Worm (Caenorhabditis elegans) whole organism, L3 larva: ENCODE results near the gene C17C3.9.

Experiments
- R02D3.7 ChIP-seq: fragments of 150-350 bp; optimal IDR thresholded peaks from 2 replicates; lab custom pipeline; 2014; ENCODE audit warnings: missing biosample characterization, missing genetic modification characterization
- ZK546.5 ChIP-seq: sonication (generic microtip); optimal IDR thresholded peaks from 2 replicates; lab custom pipeline; 2017; ENCODE audit warnings: missing biosample characterization, missing genetic modification characterization
- aly-2 ChIP-seq: fragments of 150-350 bp; optimal IDR thresholded peaks from 2 replicates; lab custom pipeline; 2014; ENCODE audit warnings: missing biosample characterization, missing genetic modification characterization
- ama-1 ChIP-seq: fragments of 150-350 bp; optimal IDR thresholded peaks from 2 replicates; lab custom pipeline; 2018
- ceh-16 ChIP-seq: sonication (generic microtip); optimal IDR thresholded peaks from 2 replicates; lab custom pipeline; 2017; ENCODE audit warnings: missing biosample characterization, missing genetic modification characterization
- ceh-28 ChIP-seq: fragments of 150-350 bp; optimal IDR thresholded peaks from 2 replicates; lab custom pipeline; 2014; ENCODE audit warnings: missing biosample characterization, missing genetic modification reagents, missing genetic modification characterization
- ceh-82 ChIP-seq: fragments of 150-350 bp; optimal IDR thresholded peaks from 2 replicates; lab custom pipeline; 2014; ENCODE audit warnings: missing biosample characterization, missing genetic modification characterization
- ceh-9 ChIP-seq: sonication (generic microtip); optimal IDR thresholded peaks from 2 replicates; lab custom pipeline; 2018; ENCODE audit warnings: missing biosample characterization, missing genetic modification characterization
- daf-12 ChIP-seq: fragments of 150-350 bp; optimal IDR thresholded peaks from 2 replicates; lab custom pipeline; 2014; ENCODE audit warnings: missing biosample characterization, missing genetic modification reagents, missing genetic modification characterization
- egl-27 ChIP-seq: sonication (generic microtip); optimal IDR thresholded peaks from 4 replicates; lab custom pipeline; 2017; ENCODE audit warnings: missing biosample characterization, missing genetic modification reagents, missing genetic modification characterization
- egl-5 ChIP-seq: fragments of 150-350 bp; optimal IDR thresholded peaks from 2 replicates; lab custom pipeline; 2017; ENCODE audit warnings: missing biosample characterization, missing genetic modification reagents, missing genetic modification characterization, inconsistent platforms
- elt-1 ChIP-seq: fragments of 150-350 bp; optimal IDR thresholded peaks from 2 replicates; lab custom pipeline; 2014; ENCODE audit warnings: missing biosample characterization, missing genetic modification characterization
- elt-2 ChIP-seq: sonication (generic microtip); optimal IDR thresholded peaks from 2 replicates; lab custom pipeline; 2016; ENCODE audit warnings: missing genetic modification reagents, mild to moderate bottlenecking, missing genetic modification characterization, missing compliant biosample characterization
- elt-3 ChIP-seq, 3 experiments: fragments of 150-350 bp in 1 of 3; sonication (generic microtip) in 2 of 3; optimal IDR thresholded peaks; 2 replicates in 2 of 3; 4 replicates in 1 of 3; lab custom pipeline; 2014 to 2017; ENCODE audit warnings: missing biosample characterization in 3 of 3, missing genetic modification characterization in 3 of 3
- eor-1 ChIP-seq, 2 experiments: fragments of 150-350 bp; optimal IDR thresholded peaks; 2 replicates each; lab custom pipeline; 2014 to 2018; ENCODE audit warnings: missing biosample characterization in 2 of 2, missing genetic modification characterization in 2 of 2
- fkh-10 ChIP-seq: sonication (generic microtip); optimal IDR thresholded peaks from 2 replicates; lab custom pipeline; 2017; ENCODE audit warnings: missing biosample characterization, missing genetic modification reagents, missing genetic modification characterization
- fkh-2 ChIP-seq: fragments of 150-350 bp; optimal IDR thresholded peaks from 2 replicates; lab custom pipeline; 2014; ENCODE audit warnings: missing biosample characterization, missing genetic modification reagents, missing genetic modification characterization
- fos-1 ChIP-seq: fragments of 150-350 bp; optimal IDR thresholded peaks from 2 replicates; lab custom pipeline; 2014; ENCODE audit warnings: missing biosample characterization, missing genetic modification characterization
- hmg-11 ChIP-seq: sonication (generic microtip); optimal IDR thresholded peaks from 2 replicates; lab custom pipeline; 2016; ENCODE audit warnings: missing genetic modification characterization, missing compliant biosample characterization
- jun-1 ChIP-seq: fragments of 150-350 bp; optimal IDR thresholded peaks from 2 replicates; lab custom pipeline; 2014; ENCODE audit warnings: missing biosample characterization, missing genetic modification reagents, missing genetic modification characterization
- lin-15B ChIP-seq: fragments of 150-350 bp; optimal IDR thresholded peaks from 2 replicates; lab custom pipeline; 2014; ENCODE audit warnings: missing biosample characterization, missing genetic modification characterization
- lin-39 ChIP-seq: fragments of 150-350 bp; optimal IDR thresholded peaks from 2 replicates; lab custom pipeline; 2018; ENCODE audit warnings: missing biosample characterization, missing genetic modification reagents, missing genetic modification characterization
- lsy-12 ChIP-seq: sonication (generic microtip); optimal IDR thresholded peaks from 2 replicates; lab custom pipeline; 2016; ENCODE audit warnings: mild to moderate bottlenecking, missing genetic modification characterization, missing compliant biosample characterization
- mdl-1 ChIP-seq: fragments of 150-350 bp; optimal IDR thresholded peaks from 2 replicates; lab custom pipeline; 2014; ENCODE audit warnings: missing biosample characterization, missing genetic modification characterization
- mml-1 ChIP-seq: fragments of 150-350 bp; sonication (generic microtip); optimal IDR thresholded peaks from 3 replicates; lab custom pipeline; 2014; ENCODE audit warnings: missing biosample characterization, missing genetic modification characterization
- nfya-1 ChIP-seq: sonication (generic microtip); optimal IDR thresholded peaks from 2 replicates; lab custom pipeline; 2017; ENCODE audit warnings: missing genetic modification characterization, mild to moderate bottlenecking, missing compliant biosample characterization, antibody characterized with exemption, moderate library complexity; ENCODE audit not compliant: insufficient read depth
- nhr-11 ChIP-seq: fragments of 150-350 bp; optimal IDR thresholded peaks from 2 replicates; lab custom pipeline; 2014; ENCODE audit warnings: missing biosample characterization, missing genetic modification characterization
- nhr-12 ChIP-seq: fragments of 150-350 bp; optimal IDR thresholded peaks from 2 replicates; lab custom pipeline; 2014; ENCODE audit warnings: missing biosample characterization, missing genetic modification characterization
- nhr-23 ChIP-seq: fragments of 150-350 bp; optimal IDR thresholded peaks from 2 replicates; lab custom pipeline; 2014; ENCODE audit warnings: missing biosample characterization, missing genetic modification reagents, missing genetic modification characterization
- nhr-237 ChIP-seq: fragments of 150-350 bp; optimal IDR thresholded peaks from 2 replicates; lab custom pipeline; 2014; ENCODE audit warnings: missing biosample characterization, missing genetic modification characterization
- nhr-25 ChIP-seq: sonication (generic microtip); optimal IDR thresholded peaks from 2 replicates; lab custom pipeline; 2017; ENCODE audit warnings: missing biosample characterization, missing genetic modification characterization
- nhr-28 ChIP-seq: fragments of 150-350 bp; optimal IDR thresholded peaks from 2 replicates; lab custom pipeline; 2014; ENCODE audit warnings: missing biosample characterization, missing genetic modification characterization
- nhr-43 ChIP-seq: sonication (generic microtip); optimal IDR thresholded peaks from 2 replicates; lab custom pipeline; 2016; ENCODE audit warnings: mild to moderate bottlenecking, missing genetic modification characterization, missing compliant biosample characterization; ENCODE audit not compliant: poor library complexity, severe bottlenecking
- nhr-67 ChIP-seq: fragments of 150-350 bp; optimal IDR thresholded peaks from 2 replicates; lab custom pipeline; 2014; ENCODE audit warnings: missing biosample characterization, missing genetic modification characterization
- nhr-76 ChIP-seq: fragments of 150-350 bp; sonication (generic microtip); optimal IDR thresholded peaks from 5 replicates; lab custom pipeline; 2014; ENCODE audit warnings: missing biosample characterization, missing genetic modification characterization
- nhr-77 ChIP-seq: fragments of 150-350 bp; optimal IDR thresholded peaks from 2 replicates; lab custom pipeline; 2014; ENCODE audit warnings: missing biosample characterization, missing genetic modification characterization
- pha-4 ChIP-seq: fragments of 150-350 bp; optimal IDR thresholded peaks from 2 replicates; lab custom pipeline; 2014; ENCODE audit warnings: missing biosample characterization, missing genetic modification reagents, missing genetic modification characterization
- pqm-1 ChIP-seq: fragments of 150-350 bp; optimal IDR thresholded peaks from 2 replicates; lab custom pipeline; 2017; ENCODE audit warnings: missing biosample characterization, missing genetic modification characterization, inconsistent platforms
- sea-2 ChIP-seq: fragments of 150-350 bp; sonication (generic microtip); optimal IDR thresholded peaks from 4 replicates; lab custom pipeline; 2014; ENCODE audit warnings: missing biosample characterization, missing genetic modification reagents, missing genetic modification characterization
- skn-1 ChIP-seq: fragments of 150-350 bp; optimal IDR thresholded peaks from 2 replicates; lab custom pipeline; 2014; ENCODE audit warnings: missing biosample characterization, missing genetic modification characterization
- snpc-4 ChIP-seq: fragments of 150-350 bp; optimal IDR thresholded peaks from 2 replicates; lab custom pipeline; 2014; ENCODE audit warnings: missing biosample characterization, missing genetic modification characterization
- tbx-2 ChIP-seq: sonication (generic microtip); optimal IDR thresholded peaks from 2 replicates; lab custom pipeline; 2016; ENCODE audit warnings: mild to moderate bottlenecking, missing genetic modification characterization, missing compliant biosample characterization
- unc-39 ChIP-seq: sonication (generic microtip); optimal IDR thresholded peaks from 4 replicates; lab custom pipeline; 2017; ENCODE audit warnings: missing biosample characterization, missing genetic modification characterization
- unc-62 ChIP-seq: fragments of 150-350 bp; sonication (generic microtip); optimal IDR thresholded peaks from 4 replicates; lab custom pipeline; 2014; ENCODE audit warnings: missing biosample characterization, missing genetic modification reagents, missing genetic modification characterization
- zag-1 ChIP-seq: fragments of 150-350 bp; optimal IDR thresholded peaks from 2 replicates; lab custom pipeline; 2014; ENCODE audit warnings: missing biosample characterization, missing genetic modification characterization
- ztf-11 ChIP-seq: fragments of 150-350 bp; optimal IDR thresholded peaks from 2 replicates; lab custom pipeline; 2014; ENCODE audit warnings: missing biosample characterization, missing genetic modification characterization
- ztf-4 ChIP-seq: fragments of 150-350 bp; optimal IDR thresholded peaks from 2 replicates; lab custom pipeline; 2014; ENCODE audit warnings: missing biosample characterization, missing genetic modification characterization

C17C3.9 gene

ce11 chrII:5547442-5547894 is 15.4 kb upstream of the C17C3.9 start, which contains the start of gene acdh-2:
Gene acdh-2 (minus strand): TSS chrII:5547492.
- TF ChIP-seq lsy-12 (tag; lab: Kevin White, UChicago), result no peak
- no peak for TF ChIP-seq zag-1 (tag; lab: Kevin White, UChicago)
- no peak for TF ChIP-seq hmg-11 (tag; lab: Kevin White, UChicago)
- TF ChIP-seq pqm-1 (tag; lab: Kevin White, UChicago), result no peak
- no peak for TF ChIP-seq eor-1 (tag; optimal IDR thresholded peaks at IDR 0.05; lab: Kevin White, UChicago)
- no peak for TF ChIP-seq ztf-11 (tag; lab: Kevin White, UChicago)
- TF ChIP-seq nhr-11 (tag; lab: Kevin White, UChicago), result no peak
- TF ChIP-seq R02D3.7, result no peak
- TF ChIP-seq ceh-82 (tag; lab: Kevin White, UChicago), result no peak
- TF ChIP-seq unc-39 (tag; lab: Kevin White, UChicago), result no peak
- TF ChIP-seq nhr-43 (tag; lab: Kevin White, UChicago), result peak; percentile 18
- peak; percentile 35 for TF ChIP-seq nfya-1 (tag; lab: Kevin White, UChicago)
- no peak for TF ChIP-seq unc-62
- TF ChIP-seq pha-4 (tag; lab: Kevin White, UChicago), result no peak
- no peak for TF ChIP-seq fos-1 (tag; lab: Kevin White, UChicago)

- no peak for TF ChIP-seq daf-12 (tag; lab: Kevin White, UChicago)
- TF ChIP-seq R02D3.7, result no peak
- TF ChIP-seq nhr-23 (tag; lab: Kevin White, UChicago), result no peak
- TF ChIP-seq unc-62, result no peak
These were observed 12.7 kb upstream of the C17C3.9 start, which contains the start of gene ins-13 for ce11 chrII:5544764-5545163. Gene ins-13 (minus strand): TSS chrII:5544864.

ce11 chrII:5544145-5544515 is 12.1 kb upstream of the C17C3.9 start:
- TF ChIP-seq ceh-28 (tag; lab: Kevin White, UChicago) (peak; percentile 58), nhr-237 (tag; lab: Kevin White, UChicago) (no peak), ztf-4 (tag; lab: Kevin White, UChicago) (no peak), daf-12 (tag; lab: Kevin White, UChicago) (no peak), R02D3.7 (no peak), ceh-82 (tag; lab: Kevin White, UChicago) (no peak), nfya-1 (tag; lab: Kevin White, UChicago) (peak; percentile 80), eor-1 (tag; optimal IDR thresholded peaks at IDR 0.05; lab: Kevin White, UChicago) (no peak), nhr-67 (tag; lab: Kevin White, UChicago) (no peak), fkh-10 (GFP tag; lab: Kevin White, UChicago) (no peak), fos-1 (tag; lab: Kevin White, UChicago) (no peak), ZK546.5 (tag; lab: Kevin White, UChicago) (no peak), elt-3 (tag; optimal IDR thresholded peaks at IDR 0.05; lab: Kevin White, UChicago) (no peak), egl-5 (peak; percentile 60), ztf-11 (tag; lab: Kevin White, UChicago) (no peak), fkh-2 (tag; lab: Kevin White, UChicago) (no peak), nhr-25 (tag; lab: Kevin White, UChicago) (peak; percentile 60), aly-2 (tag; lab: Kevin White, UChicago) (no peak), lin-39 (tag; lab: Kevin White, UChicago) (peak; percentile 72), unc-39 (tag; lab: Kevin White, UChicago) (no peak), elt-1 (tag; lab: Kevin White, UChicago) (no peak), elt-2 (tag; lab: Kevin White, UChicago) (peak; percentile 84), pha-4 (tag; lab: Kevin White, UChicago) (peak; percentile 81), tbx-2 (tag; lab: Kevin White, UChicago) (no peak), unc-62 (peak; percentile 51), pqm-1 (tag; lab: Kevin White, UChicago) (peak; percentile 31), nhr-11 (tag; lab: Kevin White, UChicago) (no peak), lsy-12 (tag; lab: Kevin White, UChicago) (no peak), ceh-9 (no peak), egl-27 (tag; lab: Kevin White, UChicago) (no peak), ceh-16 (tag; lab: Kevin White, UChicago) (no peak), nhr-12 (tag; lab: Kevin White, UChicago) (no peak), snpc-4 (tag; lab: Kevin White, UChicago) (peak; percentile 99), skn-1 (peak; percentile 57), jun-1 (tag; lab: Kevin White, UChicago) (peak; percentile 41), nhr-23 (tag; lab: Kevin White, UChicago) (peak; percentile 55), mdl-1 (tag; lab: Kevin White, UChicago) (no peak), zag-1 (tag; lab: Kevin White, UChicago) (no peak), sea-2 (GFP tag; lab: Kevin White, UChicago) (no peak), nhr-77 (tag; lab: Kevin White, UChicago) (no peak), nhr-76 (tag; lab: Kevin White, UChicago) (no peak), nhr-43 (tag; lab: Kevin White, UChicago) (peak; percentile 63), hmg-11 (tag; lab: Kevin White, UChicago) (no peak), ama-1 (lab: Kevin White, UChicago) (peak; percentile 99), nhr-28 (tag; lab: Kevin White, UChicago) (no peak), mml-1 (tag; lab: Kevin White, UChicago) (no peak), lin-15B (tag; lab: Kevin White, UChicago) (peak; percentile 26)
